Worm (Caenorhabditis elegans) whole organism, L3 larva: Measurements from ENCODE around the gene F22E5.11.
"Not testable (repeated sequence)": the region's sequence is repeated elsewhere in the genome, so short reads cannot be mapped to it uniquely, and the experiment has no call there.

Experiments
- fkh-2 ChIP-seq: fragments of 150-350 bp; optimal IDR thresholded peaks from 2 replicates; lab custom pipeline; 2014; ENCODE audit warnings: missing biosample characterization, missing genetic modification reagents, missing genetic modification characterization
- lin-39 ChIP-seq: fragments of 150-350 bp; optimal IDR thresholded peaks from 2 replicates; lab custom pipeline; 2018; ENCODE audit warnings: missing biosample characterization, missing genetic modification reagents, missing genetic modification characterization
- nhr-11 ChIP-seq: fragments of 150-350 bp; optimal IDR thresholded peaks from 2 replicates; lab custom pipeline; 2014; ENCODE audit warnings: missing biosample characterization, missing genetic modification characterization
- nhr-237 ChIP-seq: fragments of 150-350 bp; optimal IDR thresholded peaks from 2 replicates; lab custom pipeline; 2014; ENCODE audit warnings: missing biosample characterization, missing genetic modification characterization
- nhr-77 ChIP-seq: fragments of 150-350 bp; optimal IDR thresholded peaks from 2 replicates; lab custom pipeline; 2014; ENCODE audit warnings: missing biosample characterization, missing genetic modification characterization
- pha-4 ChIP-seq: fragments of 150-350 bp; optimal IDR thresholded peaks from 2 replicates; lab custom pipeline; 2014; ENCODE audit warnings: missing biosample characterization, missing genetic modification reagents, missing genetic modification characterization
- snpc-4 ChIP-seq: fragments of 150-350 bp; optimal IDR thresholded peaks from 2 replicates; lab custom pipeline; 2014; ENCODE audit warnings: missing biosample characterization, missing genetic modification characterization
- unc-39 ChIP-seq: sonication (generic microtip); optimal IDR thresholded peaks from 4 replicates; lab custom pipeline; 2017; ENCODE audit warnings: missing biosample characterization, missing genetic modification characterization
- ztf-11 ChIP-seq: fragments of 150-350 bp; optimal IDR thresholded peaks from 2 replicates; lab custom pipeline; 2014; ENCODE audit warnings: missing biosample characterization, missing genetic modification characterization

DNA sequence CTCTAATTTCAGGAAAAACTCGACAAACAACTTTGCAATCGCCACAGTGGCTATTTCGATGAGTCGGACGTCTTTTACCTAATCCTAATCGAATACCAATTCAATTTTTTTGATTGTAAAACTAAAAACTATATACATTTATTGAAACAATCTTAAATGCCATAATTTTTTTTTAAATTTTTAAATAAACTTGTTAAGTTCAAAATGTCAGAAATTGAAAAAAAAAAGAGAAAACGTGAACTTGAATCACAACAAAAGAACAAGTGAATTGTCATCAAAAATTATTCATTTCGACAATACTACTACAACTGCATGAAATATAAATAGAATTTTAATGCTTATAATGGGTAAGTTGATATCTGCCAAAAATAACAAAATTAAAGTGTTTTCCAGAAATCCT lies 32.1 kb downstream of the F22E5.11 start, which contains the start of gene D2062.13:
- not testable (repeated sequence) for TF ChIP-seq snpc-4 (tag; lab: Kevin White, UChicago); ztf-11 (tag; lab: Kevin White, UChicago); pha-4 (tag; lab: Kevin White, UChicago); fkh-2; lin-39 (tag; lab: Kevin White, UChicago); unc-39 (tag; lab: Kevin White, UChicago); nhr-11 (tag; lab: Kevin White, UChicago); nhr-77; nhr-237 (tag; lab: Kevin White, UChicago)
